Worm (Caenorhabditis elegans) whole organism, L4 larva: Measurements from ENCODE around the gene sup-37.

Experiments used
- F10B5.3 ChIP-seq: sonication (generic microtip); optimal IDR thresholded peaks from 2 replicates; lab custom pipeline; 2016; ENCODE audit warnings: mild to moderate bottlenecking, missing genetic modification characterization, missing compliant biosample characterization
- F26F4.8 ChIP-seq: fragments of 200-800 bp; sonication (Bioruptor generic); conservative IDR thresholded peaks from 2 replicates; pipeline ENCODE4 v1.3.6; 2022; ENCODE audit warnings: missing genetic modification characterization, missing compliant biosample characterization
- F49E8.2 ChIP-seq: sonication (generic microtip); optimal IDR thresholded peaks from 2 replicates; lab custom pipeline; 2016; ENCODE audit warnings: missing compliant biosample characterization, mild to moderate bottlenecking, missing genetic modification characterization, borderline replicate concordance
- R02D3.7 ChIP-seq: fragments of 150-350 bp; sonication (generic microtip); optimal IDR thresholded peaks from 3 replicates; lab custom pipeline; 2014; ENCODE audit warnings: missing biosample characterization, missing genetic modification characterization
- T20F7.1 ChIP-seq: fragments of 200-800 bp; sonication (Bioruptor generic); optimal IDR thresholded peaks from 2 replicates; lab custom pipeline; 2018; ENCODE audit warnings: mild to moderate bottlenecking, missing genetic modification characterization, missing compliant biosample characterization
- Y5F2A.4 ChIP-seq: fragments of 200-800 bp; sonication (Bioruptor generic); optimal IDR thresholded peaks from 2 replicates; lab custom pipeline; 2018; ENCODE audit warnings: mild to moderate bottlenecking, missing genetic modification characterization, missing compliant biosample characterization
- Y75B8A.6 ChIP-seq: fragments of 200-800 bp; sonication (Bioruptor generic); IDR thresholded peaks from 2 replicates; pipeline ENCODE4 v1.3.6; 2022; ENCODE audit warnings: missing genetic modification reagents, missing genetic modification characterization, missing compliant biosample characterization
- ZK337.2 ChIP-seq: fragments of 200-800 bp; sonication (Bioruptor generic); IDR thresholded peaks from 2 replicates; pipeline ENCODE4 v1.3.6; 2022; ENCODE audit warnings: missing genetic modification reagents, missing genetic modification characterization, missing compliant biosample characterization
- ZK546.5 ChIP-seq, 2 experiments: sonication (generic microtip); optimal IDR thresholded peaks; 2 replicates each; lab custom pipeline; 2017; ENCODE audit warnings: missing biosample characterization in 2 of 2, missing genetic modification characterization in 2 of 2
- arid-1 ChIP-seq: fragments of 200-800 bp; sonication (Bioruptor generic); conservative IDR thresholded peaks from 2 replicates; pipeline ENCODE4 v1.3.6; 2022; ENCODE audit warnings: missing genetic modification reagents, missing genetic modification characterization, missing compliant biosample characterization
- ceh-20 ChIP-seq: fragments of 200-800 bp; sonication (Bioruptor generic); IDR thresholded peaks from 2 replicates; pipeline ENCODE4 v1.3.6; 2022; ENCODE audit warnings: missing genetic modification reagents, missing genetic modification characterization, missing compliant biosample characterization
- dmd-6 ChIP-seq: fragments of 200-800 bp; sonication (Bioruptor generic); IDR thresholded peaks from 2 replicates; pipeline ENCODE4 v1.3.6; 2022; ENCODE audit warnings: missing genetic modification reagents, missing genetic modification characterization, missing compliant biosample characterization
- dmd-9 ChIP-seq: fragments of 200-800 bp; sonication (Bioruptor generic); IDR thresholded peaks from 2 replicates; pipeline ENCODE4 v1.3.6; 2022; ENCODE audit warnings: missing genetic modification reagents, missing genetic modification characterization, missing compliant biosample characterization
- dpl-1 ChIP-seq: fragments of 150-350 bp; optimal IDR thresholded peaks from 2 replicates; lab custom pipeline; 2014; ENCODE audit warnings: missing biosample characterization, missing genetic modification reagents, missing genetic modification characterization
- dve-1 ChIP-seq: sonication (generic microtip); optimal IDR thresholded peaks from 2 replicates; lab custom pipeline; 2017; ENCODE audit warnings: antibody characterized with exemption, mild to moderate bottlenecking, missing genetic modification characterization, missing compliant biosample characterization; ENCODE audit not compliant: insufficient read depth
- fos-1 ChIP-seq: fragments of 150-350 bp; optimal IDR thresholded peaks from 2 replicates; lab custom pipeline; 2014; ENCODE audit warnings: missing biosample characterization, missing genetic modification characterization
- gei-8 ChIP-seq: fragments of 200-800 bp; sonication (Bioruptor generic); optimal IDR thresholded peaks from 2 replicates; lab custom pipeline; 2018; ENCODE audit warnings: mild to moderate bottlenecking, missing genetic modification characterization, missing compliant biosample characterization
- hlh-30 ChIP-seq: sonication (generic microtip); optimal IDR thresholded peaks from 2 replicates; lab custom pipeline; 2017; ENCODE audit warnings: antibody characterized with exemption, mild to moderate bottlenecking, missing genetic modification characterization, missing compliant biosample characterization; ENCODE audit not compliant: insufficient read depth
- hmg-1.1 ChIP-seq: fragments of 200-800 bp; sonication (Bioruptor generic); IDR thresholded peaks from 2 replicates; pipeline ENCODE4 v1.3.6; 2022; ENCODE audit warnings: missing genetic modification reagents, missing genetic modification characterization, missing compliant biosample characterization
- lin-1 ChIP-seq: fragments of 200-800 bp; sonication (Bioruptor generic); IDR thresholded peaks from 2 replicates; pipeline ENCODE4 v1.3.6; 2022; ENCODE audit warnings: missing genetic modification reagents, missing genetic modification characterization, missing compliant biosample characterization
- lin-15B ChIP-seq: fragments of 150-350 bp; sonication (generic microtip); optimal IDR thresholded peaks from 3 replicates; lab custom pipeline; 2014; ENCODE audit warnings: missing biosample characterization, missing genetic modification characterization
- lin-29 ChIP-seq: fragments of 200-800 bp; sonication (Bioruptor generic); IDR thresholded peaks from 2 replicates; pipeline ENCODE4 v1.3.6; 2022; ENCODE audit warnings: missing genetic modification reagents, missing genetic modification characterization, missing compliant biosample characterization
- lir-3 ChIP-seq: sonication (generic microtip); optimal IDR thresholded peaks from 2 replicates; lab custom pipeline; 2016; ENCODE audit warnings: mild to moderate bottlenecking, missing genetic modification characterization, missing compliant biosample characterization
- madf-9 ChIP-seq: fragments of 200-800 bp; sonication (Bioruptor generic); conservative IDR thresholded peaks from 2 replicates; pipeline ENCODE4 v1.3.6; 2022; ENCODE audit warnings: missing genetic modification reagents, missing genetic modification characterization, missing compliant biosample characterization
- mdl-1 ChIP-seq, 2 experiments: fragments of 150-350 bp in 1 of 2; sonication (generic microtip) in 1 of 2; optimal IDR thresholded peaks; 2 replicates each; lab custom pipeline; 2014 to 2017; ENCODE audit warnings: missing biosample characterization in 2 of 2, missing genetic modification characterization in 2 of 2
- mep-1 ChIP-seq: fragments of 150-350 bp; sonication (generic microtip); optimal IDR thresholded peaks from 3 replicates; lab custom pipeline; 2014; ENCODE audit warnings: missing biosample characterization, missing genetic modification characterization
- mxl-2 ChIP-seq: fragments of 200-800 bp; sonication (Bioruptor generic); conservative IDR thresholded peaks from 2 replicates; pipeline ENCODE4 v1.3.6; 2022; ENCODE audit warnings: missing genetic modification reagents, missing genetic modification characterization, missing compliant biosample characterization
- mxl-3 ChIP-seq: fragments of 200-800 bp; sonication (Bioruptor generic); optimal IDR thresholded peaks from 2 replicates; lab custom pipeline; 2018; ENCODE audit warnings: mild to moderate bottlenecking, missing genetic modification characterization, missing compliant biosample characterization
- nhr-111 ChIP-seq: fragments of 200-800 bp; sonication (Bioruptor generic); optimal IDR thresholded peaks from 2 replicates; lab custom pipeline; 2018; ENCODE audit warnings: mild to moderate bottlenecking, missing genetic modification characterization, missing compliant biosample characterization
- nhr-28 ChIP-seq: fragments of 150-350 bp; optimal IDR thresholded peaks from 2 replicates; lab custom pipeline; 2014; ENCODE audit warnings: missing biosample characterization, missing genetic modification characterization
- nhr-41 ChIP-seq: fragments of 200-800 bp; sonication (Bioruptor generic); IDR thresholded peaks from 2 replicates; pipeline ENCODE4 v1.3.6; 2022; ENCODE audit warnings: missing genetic modification reagents, missing genetic modification characterization, missing compliant biosample characterization
- nhr-48 ChIP-seq: sonication (generic microtip); optimal IDR thresholded peaks from 2 replicates; lab custom pipeline; 2016; ENCODE audit warnings: mild to moderate bottlenecking, missing genetic modification characterization, missing compliant biosample characterization
- nhr-6 ChIP-seq: fragments of 150-350 bp; optimal IDR thresholded peaks from 2 replicates; lab custom pipeline; 2014; ENCODE audit warnings: missing biosample characterization, missing genetic modification characterization
- nhr-77 ChIP-seq: fragments of 150-350 bp; optimal IDR thresholded peaks from 2 replicates; lab custom pipeline; 2014; ENCODE audit warnings: missing biosample characterization, missing genetic modification characterization
- php-3 ChIP-seq: fragments of 200-800 bp; sonication (Bioruptor generic); IDR thresholded peaks from 2 replicates; pipeline ENCODE4 v1.3.6; 2022; ENCODE audit warnings: missing genetic modification reagents, missing genetic modification characterization, missing compliant biosample characterization
- pqm-1 ChIP-seq: sonication (generic microtip); optimal IDR thresholded peaks from 2 replicates; lab custom pipeline; 2017; ENCODE audit warnings: missing biosample characterization, missing genetic modification characterization
- sdz-12 ChIP-seq: fragments of 200-800 bp; sonication (Bioruptor generic); optimal IDR thresholded peaks from 2 replicates; lab custom pipeline; 2018; ENCODE audit warnings: mild to moderate bottlenecking, missing genetic modification characterization, missing compliant biosample characterization
- set-16 ChIP-seq: fragments of 200-800 bp; sonication (Bioruptor generic); IDR thresholded peaks from 2 replicates; pipeline ENCODE4 v1.3.6; 2022; ENCODE audit warnings: missing genetic modification reagents, missing genetic modification characterization, missing compliant biosample characterization
- skn-1 ChIP-seq: fragments of 150-350 bp; optimal IDR thresholded peaks from 2 replicates; lab custom pipeline; 2014; ENCODE audit warnings: missing biosample characterization, missing genetic modification characterization
- snpc-1.2 ChIP-seq: fragments of 200-800 bp; sonication (Bioruptor generic); IDR thresholded peaks from 2 replicates; pipeline ENCODE4 v1.3.6; 2022; ENCODE audit warnings: missing genetic modification reagents, missing genetic modification characterization, missing compliant biosample characterization
- spr-1 ChIP-seq: sonication (generic microtip); optimal IDR thresholded peaks from 2 replicates; lab custom pipeline; 2016; ENCODE audit warnings: mild to moderate bottlenecking, missing genetic modification characterization, missing compliant biosample characterization
- spr-3 ChIP-seq: fragments of 200-800 bp; sonication (Bioruptor generic); optimal IDR thresholded peaks from 2 replicates; lab custom pipeline; 2018; ENCODE audit warnings: mild to moderate bottlenecking, missing genetic modification characterization, missing compliant biosample characterization
- tra-1 ChIP-seq: fragments of 200-800 bp; sonication (Bioruptor generic); IDR thresholded peaks from 2 replicates; pipeline ENCODE4 v1.3.6; 2022; ENCODE audit warnings: missing genetic modification reagents, missing genetic modification characterization, missing compliant biosample characterization
- unc-62 ChIP-seq, 3 experiments: fragments of 150-350 bp in 1 of 3; sonication (generic microtip); optimal IDR thresholded peaks in 2 of 3; peaks in 1 of 3; 1 replicate in 1 of 3; 2 replicates in 2 of 3; lab custom pipeline; 2014 to 2017; ENCODE audit warnings: missing biosample characterization in 3 of 3, missing genetic modification characterization in 3 of 3, missing genetic modification reagents in 3 of 3, missing genotype in 1 of 3
- vab-7 ChIP-seq: fragments of 200-800 bp; sonication (Bioruptor generic); IDR thresholded peaks from 2 replicates; pipeline ENCODE4 v1.3.6; 2022; ENCODE audit warnings: missing genetic modification reagents, missing genetic modification characterization, missing compliant biosample characterization
- zfp-2 ChIP-seq: sonication (generic microtip); optimal IDR thresholded peaks from 2 replicates; lab custom pipeline; 2016; ENCODE audit warnings: mild to moderate bottlenecking, missing genetic modification characterization, missing compliant biosample characterization
- zip-11 ChIP-seq: fragments of 200-800 bp; sonication (Bioruptor generic); IDR thresholded peaks from 2 replicates; pipeline ENCODE4 v1.3.6; 2022; ENCODE audit warnings: missing genetic modification characterization, missing compliant biosample characterization
- ztf-11 ChIP-seq: fragments of 150-350 bp; optimal IDR thresholded peaks from 2 replicates; lab custom pipeline; 2014; ENCODE audit warnings: missing biosample characterization, missing genetic modification characterization

Gene sup-37

ce11 chrV:8769154-8769553 lies 17.2 kb upstream of the sup-37 start (continued):
- TF ChIP-seq zfp-2 (tag; lab: Kevin White, UChicago) (no peak), unc-62 (GFP tag; optimal IDR thresholded peaks at IDR 0.05 in 1 of 2; lab: Kevin White, UChicago) (no peak), unc-62 (tag; optimal IDR thresholded peaks at IDR 0.05; lab: Kevin White, UChicago) (no peak), nhr-41 (no peak), ceh-20 (GFP tag; lab: Robert Waterston, UW) (no peak), gei-8 (no peak), set-16 (GFP tag; lab: Robert Waterston, UW) (no peak), hmg-1.1 (no peak), spr-3 (GFP tag; lab: Kevin White, UChicago) (no peak), dpl-1 (GFP tag; lab: Kevin White, UChicago) (no peak), nhr-48 (tag; lab: Kevin White, UChicago) (peak; percentile 22), arid-1 (GFP tag; lab: Robert Waterston, UW) (no peak), hlh-30 (tag; lab: Kevin White, UChicago) (no peak), tra-1 (peak; percentile 86), lin-1 (GFP tag; lab: Robert Waterston, UW) (peak; percentile 88), Y75B8A.6 (no peak), mep-1 (tag; lab: Kevin White, UChicago) (no peak), lir-3 (tag; lab: Kevin White, UChicago) (no peak), fos-1 (no peak), dmd-6 (peak; percentile 95), mdl-1 (tag; optimal IDR thresholded peaks at IDR 0.05; lab: Kevin White, UChicago) (peak in 1 of 2 experiments; percentile 37), mxl-3 (peak; percentile 42), sdz-12 (GFP tag; lab: Kevin White, UChicago) (no peak), F26F4.8 (GFP tag; lab: Robert Waterston, UW) (no peak), dmd-9 (GFP tag; lab: Robert Waterston, UW) (no peak), nhr-28 (tag; lab: Kevin White, UChicago) (peak; percentile 82), nhr-6 (no peak), ZK337.2 (GFP tag; lab: Robert Waterston, UW) (no peak), nhr-111 (no peak), php-3 (GFP tag; lab: Robert Waterston, UW) (peak; percentile 66; the same call in 1 of the 2 replicates), Y5F2A.4 (no peak), pqm-1 (peak; percentile 74)
- TF ChIP-seq, all 104 proteins: peak for 18

- no peak for TF ChIP-seq snpc-1.2 (GFP tag; lab: Robert Waterston, UW)
- TF ChIP-seq vab-7 (GFP tag; lab: Robert Waterston, UW): no peak
- no peak for TF ChIP-seq T20F7.1
- TF ChIP-seq php-3 (GFP tag; lab: Robert Waterston, UW): no peak
- no peak for TF ChIP-seq zip-11 (GFP tag; lab: Robert Waterston, UW)
These were observed 14.7 kb upstream of the sup-37 start, which contains the start of gene srx-115 for ce11 chrV:8771599-8771998. Gene srx-115 (plus strand): TSS chrV:8771899.

- TF ChIP-seq hlh-30 (tag; lab: Kevin White, UChicago): peak; percentile 73
- no peak for TF ChIP-seq F10B5.3 (tag; lab: Kevin White, UChicago)
- no peak for TF ChIP-seq lin-15B (tag; lab: Kevin White, UChicago)
- TF ChIP-seq lin-29 (GFP tag; lab: Robert Waterston, UW): no peak
- TF ChIP-seq ZK546.5 (tag; optimal IDR thresholded peaks at IDR 0.05; lab: Kevin White, UChicago): no peak
- no peak for TF ChIP-seq mxl-2 (GFP tag; lab: Robert Waterston, UW)
- TF ChIP-seq lin-1 (GFP tag; lab: Robert Waterston, UW): no peak
- TF ChIP-seq F49E8.2 (tag; lab: Kevin White, UChicago): no peak
- no peak for TF ChIP-seq madf-9 (GFP tag; lab: Robert Waterston, UW)
- no peak for TF ChIP-seq nhr-48 (tag; lab: Kevin White, UChicago)
- TF ChIP-seq dve-1 (tag; lab: Kevin White, UChicago): no peak
- no peak for TF ChIP-seq Y75B8A.6
- no peak for TF ChIP-seq nhr-77 (tag; lab: Kevin White, UChicago)
- no peak for TF ChIP-seq lir-3 (tag; lab: Kevin White, UChicago)
- no peak for TF ChIP-seq snpc-1.2 (GFP tag; lab: Robert Waterston, UW)
- TF ChIP-seq ceh-20 (GFP tag; lab: Robert Waterston, UW): no peak
- TF ChIP-seq skn-1: no peak
- no peak for TF ChIP-seq R02D3.7 (tag; lab: Kevin White, UChicago)
- TF ChIP-seq spr-1 (tag; lab: Kevin White, UChicago): no peak
- TF ChIP-seq ztf-11 (tag; lab: Kevin White, UChicago): no peak
These were observed 12.4 kb upstream of the sup-37 start, which contains the start of gene B0507.2 for ce11 chrV:8773826-8774382. Gene B0507.2 (plus strand): TSS chrV:8774332.
